Worm (Caenorhabditis elegans) whole organism, L3 larva: ENCODE data around the gene F13H8.1.

Source experiments
- R02D3.7 ChIP-seq: fragments of 150-350 bp; optimal IDR thresholded peaks from 2 replicates; lab custom pipeline; 2014; ENCODE audit warnings: missing biosample characterization, missing genetic modification characterization
- ZK546.5 ChIP-seq: sonication (generic microtip); optimal IDR thresholded peaks from 2 replicates; lab custom pipeline; 2017; ENCODE audit warnings: missing biosample characterization, missing genetic modification characterization
- aly-2 ChIP-seq: fragments of 150-350 bp; optimal IDR thresholded peaks from 2 replicates; lab custom pipeline; 2014; ENCODE audit warnings: missing biosample characterization, missing genetic modification characterization
- ama-1 ChIP-seq: fragments of 150-350 bp; optimal IDR thresholded peaks from 2 replicates; lab custom pipeline; 2018
- ceh-16 ChIP-seq: sonication (generic microtip); optimal IDR thresholded peaks from 2 replicates; lab custom pipeline; 2017; ENCODE audit warnings: missing biosample characterization, missing genetic modification characterization
- ceh-28 ChIP-seq: fragments of 150-350 bp; optimal IDR thresholded peaks from 2 replicates; lab custom pipeline; 2014; ENCODE audit warnings: missing biosample characterization, missing genetic modification reagents, missing genetic modification characterization
- ceh-82 ChIP-seq: fragments of 150-350 bp; optimal IDR thresholded peaks from 2 replicates; lab custom pipeline; 2014; ENCODE audit warnings: missing biosample characterization, missing genetic modification characterization
- daf-12 ChIP-seq: fragments of 150-350 bp; optimal IDR thresholded peaks from 2 replicates; lab custom pipeline; 2014; ENCODE audit warnings: missing biosample characterization, missing genetic modification reagents, missing genetic modification characterization
- egl-27 ChIP-seq: sonication (generic microtip); optimal IDR thresholded peaks from 4 replicates; lab custom pipeline; 2017; ENCODE audit warnings: missing biosample characterization, missing genetic modification reagents, missing genetic modification characterization
- egl-5 ChIP-seq: fragments of 150-350 bp; optimal IDR thresholded peaks from 2 replicates; lab custom pipeline; 2017; ENCODE audit warnings: missing biosample characterization, missing genetic modification reagents, missing genetic modification characterization, inconsistent platforms
- elt-1 ChIP-seq: fragments of 150-350 bp; optimal IDR thresholded peaks from 2 replicates; lab custom pipeline; 2014; ENCODE audit warnings: missing biosample characterization, missing genetic modification characterization
- elt-2 ChIP-seq: sonication (generic microtip); optimal IDR thresholded peaks from 2 replicates; lab custom pipeline; 2016; ENCODE audit warnings: missing genetic modification reagents, mild to moderate bottlenecking, missing genetic modification characterization, missing compliant biosample characterization
- elt-3 ChIP-seq, 3 experiments: fragments of 150-350 bp in 1 of 3; sonication (generic microtip) in 2 of 3; optimal IDR thresholded peaks; 2 replicates in 2 of 3; 4 replicates in 1 of 3; lab custom pipeline; 2014 to 2017; ENCODE audit warnings: missing biosample characterization in 3 of 3, missing genetic modification characterization in 3 of 3
- eor-1 ChIP-seq, 2 experiments: fragments of 150-350 bp; optimal IDR thresholded peaks; 2 replicates each; lab custom pipeline; 2014 to 2018; ENCODE audit warnings: missing biosample characterization in 2 of 2, missing genetic modification characterization in 2 of 2
- hmg-11 ChIP-seq: sonication (generic microtip); optimal IDR thresholded peaks from 2 replicates; lab custom pipeline; 2016; ENCODE audit warnings: missing genetic modification characterization, missing compliant biosample characterization
- jun-1 ChIP-seq: fragments of 150-350 bp; optimal IDR thresholded peaks from 2 replicates; lab custom pipeline; 2014; ENCODE audit warnings: missing biosample characterization, missing genetic modification reagents, missing genetic modification characterization
- lin-15B ChIP-seq: fragments of 150-350 bp; optimal IDR thresholded peaks from 2 replicates; lab custom pipeline; 2014; ENCODE audit warnings: missing biosample characterization, missing genetic modification characterization
- lin-39 ChIP-seq: fragments of 150-350 bp; optimal IDR thresholded peaks from 2 replicates; lab custom pipeline; 2018; ENCODE audit warnings: missing biosample characterization, missing genetic modification reagents, missing genetic modification characterization
- mml-1 ChIP-seq: fragments of 150-350 bp; sonication (generic microtip); optimal IDR thresholded peaks from 3 replicates; lab custom pipeline; 2014; ENCODE audit warnings: missing biosample characterization, missing genetic modification characterization
- nfya-1 ChIP-seq: sonication (generic microtip); optimal IDR thresholded peaks from 2 replicates; lab custom pipeline; 2017; ENCODE audit warnings: missing genetic modification characterization, mild to moderate bottlenecking, missing compliant biosample characterization, antibody characterized with exemption, moderate library complexity; ENCODE audit not compliant: insufficient read depth
- nhr-11 ChIP-seq: fragments of 150-350 bp; optimal IDR thresholded peaks from 2 replicates; lab custom pipeline; 2014; ENCODE audit warnings: missing biosample characterization, missing genetic modification characterization
- nhr-23 ChIP-seq: fragments of 150-350 bp; optimal IDR thresholded peaks from 2 replicates; lab custom pipeline; 2014; ENCODE audit warnings: missing biosample characterization, missing genetic modification reagents, missing genetic modification characterization
- nhr-25 ChIP-seq: sonication (generic microtip); optimal IDR thresholded peaks from 2 replicates; lab custom pipeline; 2017; ENCODE audit warnings: missing biosample characterization, missing genetic modification characterization
- nhr-28 ChIP-seq: fragments of 150-350 bp; optimal IDR thresholded peaks from 2 replicates; lab custom pipeline; 2014; ENCODE audit warnings: missing biosample characterization, missing genetic modification characterization
- nhr-43 ChIP-seq: sonication (generic microtip); optimal IDR thresholded peaks from 2 replicates; lab custom pipeline; 2016; ENCODE audit warnings: mild to moderate bottlenecking, missing genetic modification characterization, missing compliant biosample characterization; ENCODE audit not compliant: poor library complexity, severe bottlenecking
- nhr-67 ChIP-seq: fragments of 150-350 bp; optimal IDR thresholded peaks from 2 replicates; lab custom pipeline; 2014; ENCODE audit warnings: missing biosample characterization, missing genetic modification characterization
- nhr-77 ChIP-seq: fragments of 150-350 bp; optimal IDR thresholded peaks from 2 replicates; lab custom pipeline; 2014; ENCODE audit warnings: missing biosample characterization, missing genetic modification characterization
- pha-4 ChIP-seq: fragments of 150-350 bp; optimal IDR thresholded peaks from 2 replicates; lab custom pipeline; 2014; ENCODE audit warnings: missing biosample characterization, missing genetic modification reagents, missing genetic modification characterization
- pqm-1 ChIP-seq: fragments of 150-350 bp; optimal IDR thresholded peaks from 2 replicates; lab custom pipeline; 2017; ENCODE audit warnings: missing biosample characterization, missing genetic modification characterization, inconsistent platforms
- skn-1 ChIP-seq: fragments of 150-350 bp; optimal IDR thresholded peaks from 2 replicates; lab custom pipeline; 2014; ENCODE audit warnings: missing biosample characterization, missing genetic modification characterization
- snpc-4 ChIP-seq: fragments of 150-350 bp; optimal IDR thresholded peaks from 2 replicates; lab custom pipeline; 2014; ENCODE audit warnings: missing biosample characterization, missing genetic modification characterization
- unc-39 ChIP-seq: sonication (generic microtip); optimal IDR thresholded peaks from 4 replicates; lab custom pipeline; 2017; ENCODE audit warnings: missing biosample characterization, missing genetic modification characterization
- ztf-11 ChIP-seq: fragments of 150-350 bp; optimal IDR thresholded peaks from 2 replicates; lab custom pipeline; 2014; ENCODE audit warnings: missing biosample characterization, missing genetic modification characterization

The F13H8.1 gene

DNA sequence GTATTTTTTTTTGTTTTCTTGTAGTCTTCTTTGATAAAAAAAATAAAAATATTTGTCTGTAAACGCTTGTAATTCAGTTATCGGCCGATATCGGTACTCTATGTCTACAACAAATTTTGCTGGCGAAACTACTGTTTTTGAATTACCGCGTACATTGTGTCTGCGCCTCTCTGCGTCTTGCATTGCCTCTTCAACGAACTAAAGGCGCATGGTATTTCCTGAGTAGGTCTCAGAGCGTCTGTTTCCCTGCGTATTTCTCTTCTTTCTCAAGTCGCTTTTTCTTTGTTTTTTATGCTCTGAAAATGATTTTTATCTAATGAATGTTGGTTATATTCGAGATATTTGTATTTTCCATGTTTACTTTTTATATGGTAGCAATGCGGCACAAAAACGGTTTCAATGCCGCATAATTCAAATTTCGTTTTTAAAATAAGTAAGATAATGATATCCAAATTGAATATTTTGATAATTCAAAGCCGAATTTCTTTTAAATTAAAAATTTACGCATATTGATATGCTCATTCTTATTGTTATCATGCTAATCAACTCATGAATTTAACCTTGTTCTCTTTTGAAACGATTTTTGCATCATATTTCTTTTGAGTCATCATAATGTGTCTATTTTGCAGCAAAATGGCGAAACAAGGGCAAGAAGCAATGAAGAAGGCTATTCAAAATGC, 32.3 kb upstream of the F13H8.1 start, which contains the start of gene phb-2:
TSS of gene phb-2 (plus strand) at position 630 of the 680 bp plus-strand sequence.
- no peak for TF ChIP-seq ZK546.5 (tag; lab: Kevin White, UChicago)
- TF ChIP-seq pqm-1, result peak; percentile 11
- no peak for TF ChIP-seq nhr-77 (tag; lab: Kevin White, UChicago)
- TF ChIP-seq ama-1, result peak; percentile 76
- TF ChIP-seq nhr-11 (tag; lab: Kevin White, UChicago), result peak; percentile 53
- TF ChIP-seq egl-5 (tag; lab: Kevin White, UChicago), result peak; percentile 89
- TF ChIP-seq R02D3.7, result peak; percentile 20
- TF ChIP-seq nhr-43 (tag; lab: Kevin White, UChicago), result peak; percentile 53
- TF ChIP-seq egl-27 (tag; lab: Kevin White, UChicago), result peak; percentile 8
- TF ChIP-seq nhr-23 (tag; lab: Kevin White, UChicago), result peak; percentile 77
- TF ChIP-seq elt-3 (tag; optimal IDR thresholded peaks at IDR 0.05; lab: Kevin White, UChicago), result peak in 1 of 3 experiments; percentile 4
- TF ChIP-seq hmg-11 (tag; lab: Kevin White, UChicago), result peak; percentile 71
- TF ChIP-seq nfya-1 (tag; lab: Kevin White, UChicago), result peak; percentile 90
- TF ChIP-seq skn-1 (tag; lab: Kevin White, UChicago), result peak; percentile 72
- TF ChIP-seq ceh-82 (tag; lab: Kevin White, UChicago), result peak; percentile 6
- TF ChIP-seq jun-1, result peak; percentile 18
- peak; percentile 84 for TF ChIP-seq lin-15B (tag; lab: Kevin White, UChicago)
- no peak for TF ChIP-seq ceh-16 (tag; lab: Kevin White, UChicago)
- peak; percentile 51 for TF ChIP-seq elt-2 (tag; lab: Kevin White, UChicago)
- peak; percentile 88 for TF ChIP-seq nhr-25 (tag; lab: Kevin White, UChicago)
- peak; percentile 91 for TF ChIP-seq lin-39
- TF ChIP-seq pha-4 (tag; lab: Kevin White, UChicago), result peak; percentile 94
- TF ChIP-seq snpc-4 (tag; lab: Kevin White, UChicago), result peak; percentile 79
- TF ChIP-seq eor-1 (tag; optimal IDR thresholded peaks at IDR 0.05; lab: Kevin White, UChicago), result no peak
- TF ChIP-seq ceh-28 (tag; lab: Kevin White, UChicago), result peak; percentile 53
- no peak for TF ChIP-seq elt-1 (tag; lab: Kevin White, UChicago)
- TF ChIP-seq mml-1 (tag; lab: Kevin White, UChicago), result no peak
- TF ChIP-seq nhr-28 (tag; lab: Kevin White, UChicago), result no peak

DNA sequence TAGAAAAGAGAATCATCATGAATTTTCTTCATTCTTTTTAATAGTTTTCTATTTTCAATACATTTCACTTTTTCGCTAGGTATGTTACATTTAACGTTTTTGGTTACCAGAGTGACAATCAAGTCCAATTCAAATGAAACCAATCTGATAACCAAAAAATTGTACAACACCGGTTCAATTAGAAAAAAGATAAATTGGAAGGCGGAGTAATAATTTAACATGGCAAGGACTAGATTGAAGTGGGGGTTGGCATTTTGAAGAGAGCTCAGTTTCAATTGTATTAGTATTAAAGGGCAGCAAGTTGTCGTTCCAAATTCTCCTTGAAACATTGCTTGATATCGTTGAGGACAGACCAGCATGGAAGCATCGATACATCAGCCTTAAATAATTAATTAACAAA, 30.5 kb upstream of the F13H8.1 start:
- TF ChIP-seq aly-2 (tag; lab: Kevin White, UChicago) (peak; percentile 14), elt-1 (tag; lab: Kevin White, UChicago) (no peak)

DNA sequence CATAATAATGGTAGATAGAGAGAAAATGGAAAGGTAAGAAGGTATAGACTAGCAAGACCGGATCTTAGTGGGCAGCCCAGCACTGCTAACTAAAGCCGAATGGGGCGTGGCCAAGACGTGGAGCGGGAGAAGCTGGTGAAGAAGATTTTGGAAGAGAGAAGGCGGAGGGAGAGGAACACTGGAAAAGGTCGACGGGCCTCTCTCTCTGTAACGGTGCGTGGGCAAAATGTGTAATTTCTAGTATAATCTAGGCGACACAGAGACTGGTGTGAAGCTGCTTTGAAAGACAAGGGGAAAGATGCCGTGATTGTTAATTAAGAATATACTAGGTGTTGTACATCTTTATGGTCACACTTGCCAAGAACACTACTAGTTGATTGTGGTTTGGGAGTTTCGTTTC, 27.2 kb upstream of the F13H8.1 start, which contains the start of gene F13H8.5:
TSS of gene F13H8.5 (minus strand) at position 101 of the 400 bp plus-strand sequence.
- no peak for TF ChIP-seq daf-12 (tag; lab: Kevin White, UChicago)
- TF ChIP-seq nhr-67 (tag; lab: Kevin White, UChicago), result no peak
- no peak for TF ChIP-seq egl-5 (tag; lab: Kevin White, UChicago)
- TF ChIP-seq unc-39 (tag; lab: Kevin White, UChicago), result no peak
- no peak for TF ChIP-seq nhr-28 (tag; lab: Kevin White, UChicago)
- TF ChIP-seq eor-1 (tag; optimal IDR thresholded peaks at IDR 0.05; lab: Kevin White, UChicago), result no peak
- no peak for TF ChIP-seq ztf-11 (tag; lab: Kevin White, UChicago)

DNA sequence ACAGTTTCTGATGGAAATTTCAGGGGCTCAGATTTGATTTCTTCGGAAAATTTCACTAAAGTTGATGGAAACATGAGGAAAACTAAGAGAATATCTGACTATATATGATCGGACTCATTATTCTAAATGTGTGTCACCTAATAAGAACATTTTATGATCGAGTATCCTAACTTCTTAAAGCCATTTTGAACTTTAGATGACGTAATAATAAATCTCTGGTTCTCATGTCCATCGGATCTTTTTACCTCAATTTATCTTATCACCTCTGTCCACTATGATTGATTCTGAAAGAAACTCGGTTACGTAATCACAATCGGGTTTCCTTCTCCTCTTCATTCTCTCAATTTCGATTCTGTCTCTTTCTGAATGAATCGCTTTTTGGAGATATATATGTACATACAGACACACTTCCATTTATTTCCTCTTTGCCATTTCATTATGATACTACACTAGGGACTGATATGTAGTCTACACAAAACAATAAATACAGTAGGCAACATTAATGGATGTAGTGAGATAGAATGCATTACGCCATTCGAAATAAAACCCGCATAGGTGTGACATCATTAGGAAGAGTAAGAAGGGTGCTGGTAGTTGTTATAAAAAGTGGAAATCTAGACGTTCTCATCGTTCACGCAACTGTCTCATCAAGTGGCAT, 25.8 kb upstream of the F13H8.1 start:
- TF ChIP-seq ZK546.5 (tag; lab: Kevin White, UChicago) (no peak), elt-2 (tag; lab: Kevin White, UChicago) (no peak), mml-1 (tag; lab: Kevin White, UChicago) (no peak), nhr-25 (tag; lab: Kevin White, UChicago) (peak; percentile 2), nhr-77 (tag; lab: Kevin White, UChicago) (no peak), ztf-11 (tag; lab: Kevin White, UChicago) (no peak), nhr-43 (tag; lab: Kevin White, UChicago) (peak; percentile 26), nhr-23 (tag; lab: Kevin White, UChicago) (no peak)
